Fruit fly (Drosophila melanogaster) whole organism, embryonic: ENCODE results near the gene Ing3.
A peak's percentile ranks its signal among the peaks of the same experiment; 100 is the strongest.

ENCODE experiments used
- CG1024 ChIP-seq: fragments of 200-800 bp; sonication (Bioruptor generic); IDR thresholded peaks from 2 replicates; pipeline ENCODE4 v1.3.6; 2022; ENCODE audit warnings: missing biosample characterization, missing genetic modification characterization
- CG10274 ChIP-seq: fragments of 200-800 bp; sonication (Bioruptor generic); optimal IDR thresholded peaks from 3 replicates; lab custom pipeline; 2017; ENCODE audit warnings: missing biosample characterization, mild to moderate bottlenecking, missing genetic modification characterization
- CG12219 ChIP-seq: fragments of 200-800 bp; sonication (Bioruptor generic); optimal IDR thresholded peaks from 3 replicates; lab custom pipeline; 2018; ENCODE audit warnings: missing biosample characterization, mild to moderate bottlenecking, missing genetic modification characterization
- CG12391 ChIP-seq: fragments of 200-800 bp; sonication (Bioruptor generic); optimal IDR thresholded peaks from 3 replicates; lab custom pipeline; 2018; ENCODE audit warnings: missing biosample characterization, mild to moderate bottlenecking, missing genetic modification characterization, moderate library complexity
- CG14014 ChIP-seq: fragments of 200-800 bp; sonication (Bioruptor generic); IDR thresholded peaks from 2 replicates; pipeline ENCODE4 v1.3.6; 2022; ENCODE audit warnings: missing biosample characterization, missing genetic modification characterization
- CG1792 ChIP-seq: fragments of 200-800 bp; sonication (Bioruptor generic); optimal IDR thresholded peaks from 2 replicates; lab custom pipeline; 2016; ENCODE audit warnings: missing biosample characterization, missing genetic modification characterization
- CG2129 ChIP-seq: fragments of 200-800 bp; sonication (Bioruptor generic); IDR thresholded peaks from 2 replicates; pipeline ENCODE4 v1.3.6; 2022; ENCODE audit warnings: missing biosample characterization, missing genetic modification characterization; ENCODE audit not compliant: partially characterized antibody
- CG3065 ChIP-seq: fragments of 200-800 bp; sonication (Bioruptor generic); optimal IDR thresholded peaks from 2 replicates; lab custom pipeline; 2016; ENCODE audit warnings: missing biosample characterization, missing genetic modification characterization
- CG32767 ChIP-seq: fragments of 200-800 bp; sonication (Bioruptor generic); IDR thresholded peaks from 2 replicates; pipeline ENCODE4 v1.3.6; 2022; ENCODE audit warnings: missing biosample characterization, missing genetic modification characterization
- CG3407 ChIP-seq: fragments of 200-800 bp; sonication (Bioruptor generic); optimal IDR thresholded peaks from 2 replicates; lab custom pipeline; 2018; ENCODE audit warnings: missing biosample characterization, mild to moderate bottlenecking, missing genetic modification characterization
- CG4282 ChIP-seq: fragments of 200-800 bp; sonication (Bioruptor generic); optimal IDR thresholded peaks from 2 replicates; lab custom pipeline; 2016; ENCODE audit warnings: missing biosample characterization, missing genetic modification characterization
- CG4424 ChIP-seq: fragments of 200-800 bp; sonication (Bioruptor generic); optimal IDR thresholded peaks from 3 replicates; lab custom pipeline; 2016; ENCODE audit warnings: missing biosample characterization, missing genetic modification characterization
- CG4617 ChIP-seq: fragments of 200-800 bp; sonication (Bioruptor generic); optimal IDR thresholded peaks from 3 replicates; lab custom pipeline; 2016; ENCODE audit warnings: missing biosample characterization, missing genetic modification characterization, borderline replicate concordance
- CG6654 ChIP-seq: fragments of 200-800 bp; sonication (Bioruptor generic); optimal IDR thresholded peaks from 2 replicates; lab custom pipeline; 2017; ENCODE audit warnings: missing biosample characterization, mild to moderate bottlenecking, missing genetic modification characterization
- CG7271 ChIP-seq: fragments of 200-800 bp; sonication (Bioruptor generic); optimal IDR thresholded peaks from 2 replicates; lab custom pipeline; 2018; ENCODE audit warnings: missing biosample characterization, mild to moderate bottlenecking, missing genetic modification characterization, moderate library complexity
- CG8765 ChIP-seq: fragments of 200-800 bp; sonication (Bioruptor generic); IDR thresholded peaks from 2 replicates; pipeline ENCODE4 v1.3.6; 2022; ENCODE audit warnings: missing biosample characterization, missing genetic modification characterization
- Dbx ChIP-seq: fragments of 200-800 bp; sonication (Bioruptor generic); IDR thresholded peaks from 3 replicates; pipeline ENCODE4 v1.3.6; 2022; ENCODE audit warnings: missing biosample characterization, missing genetic modification characterization
- Eip74EF ChIP-seq, 2 experiments: fragments of 200-800 bp in 1 of 2; fragments of >200 bp in 1 of 2; sonication (Bioruptor generic) in 1 of 2; optimal IDR thresholded peaks; 2 replicates each; lab custom pipeline; 2017 to 2019; ENCODE audit warnings: missing biosample characterization in 2 of 2, missing genetic modification characterization in 2 of 2, mild to moderate bottlenecking in 1 of 2, moderate library complexity in 1 of 2
- H2.0 ChIP-seq: fragments of 200-800 bp; sonication (Bioruptor generic); IDR thresholded peaks from 2 replicates; pipeline ENCODE4 v1.3.6; 2022; ENCODE audit warnings: missing biosample characterization, missing genetic modification characterization
- HmgZ ChIP-seq: fragments of 200-800 bp; sonication (Bioruptor generic); optimal IDR thresholded peaks from 2 replicates; lab custom pipeline; 2018; ENCODE audit warnings: missing biosample characterization, mild to moderate bottlenecking, missing genetic modification characterization
- Hr51 ChIP-seq, 2 experiments: fragments of 200-800 bp; sonication (Bioruptor generic); optimal IDR thresholded peaks; 2 replicates in 1 of 2; 3 replicates in 1 of 2; lab custom pipeline; 2016 to 2018; ENCODE audit warnings: missing biosample characterization in 2 of 2, missing genetic modification characterization in 2 of 2, mild to moderate bottlenecking in 1 of 2, moderate library complexity in 1 of 2
- Lhr ChIP-seq: fragments of 200-800 bp; sonication (Bioruptor generic); optimal IDR thresholded peaks from 3 replicates; lab custom pipeline; 2017; ENCODE audit warnings: mild to moderate bottlenecking, missing biosample characterization, missing genetic modification reagents, missing genetic modification characterization
- Lim3 ChIP-seq: fragments of 200-800 bp; sonication (Bioruptor generic); IDR thresholded peaks from 2 replicates; pipeline ENCODE4 v1.3.6; 2022; ENCODE audit warnings: missing biosample characterization, missing genetic modification characterization
- Neu2 ChIP-seq: fragments of 200-800 bp; sonication (Bioruptor generic); optimal IDR thresholded peaks from 3 replicates; lab custom pipeline; 2016; ENCODE audit warnings: missing biosample characterization, missing genetic modification characterization, borderline replicate concordance
- Ravus ChIP-seq: fragments of 200-800 bp; sonication (Bioruptor generic); IDR thresholded peaks from 2 replicates; pipeline ENCODE4 v1.3.6; 2022; ENCODE audit warnings: missing biosample characterization, missing genetic modification characterization
- Sox100B ChIP-seq: fragments of 200-800 bp; sonication (Bioruptor generic); optimal IDR thresholded peaks from 3 replicates; lab custom pipeline; 2018; ENCODE audit warnings: missing biosample characterization, mild to moderate bottlenecking, missing genetic modification characterization
- aop ChIP-seq: fragments of 200-800 bp; sonication (Bioruptor generic); IDR thresholded peaks from 2 replicates; pipeline ENCODE4 v1.3.6; 2022; ENCODE audit warnings: missing biosample characterization, missing genetic modification characterization
- cad ChIP-seq: fragments of >200 bp; optimal IDR thresholded peaks from 2 replicates; lab custom pipeline; 2017; ENCODE audit warnings: missing biosample characterization, missing genetic modification characterization
- da ChIP-seq: fragments of 200-800 bp; sonication (Bioruptor generic); optimal IDR thresholded peaks from 2 replicates; lab custom pipeline; 2016; ENCODE audit warnings: missing biosample characterization, missing genetic modification characterization
- dmrt99B ChIP-seq: fragments of 200-800 bp; sonication (Bioruptor generic); optimal IDR thresholded peaks from 2 replicates; lab custom pipeline; 2018; ENCODE audit warnings: missing biosample characterization, mild to moderate bottlenecking, missing genetic modification characterization, moderate library complexity
- ems ChIP-seq: fragments of 200-800 bp; sonication (Bioruptor generic); optimal IDR thresholded peaks from 3 replicates; lab custom pipeline; 2016; ENCODE audit warnings: missing biosample characterization, missing genetic modification characterization
- gcm ChIP-seq: fragments of 200-800 bp; sonication (Bioruptor generic); optimal IDR thresholded peaks from 2 replicates; lab custom pipeline; 2019; ENCODE audit warnings: missing biosample characterization, mild to moderate bottlenecking, missing genetic modification characterization, moderate library complexity
- gt ChIP-seq: fragments of 200-800 bp; sonication (Bioruptor generic); IDR thresholded peaks from 2 replicates; pipeline ENCODE4 v1.3.6; 2022; ENCODE audit warnings: missing biosample characterization, missing genetic modification characterization
- hb ChIP-seq: fragments of 200-800 bp; sonication (Bioruptor generic); IDR thresholded peaks from 3 replicates; pipeline ENCODE4 v1.3.6; 2022; ENCODE audit warnings: missing biosample characterization, missing genetic modification characterization; ENCODE audit not compliant: partially characterized antibody
- jing ChIP-seq: fragments of 200-800 bp; sonication (Bioruptor generic); optimal IDR thresholded peaks from 2 replicates; lab custom pipeline; 2018; ENCODE audit warnings: missing biosample characterization, mild to moderate bottlenecking, missing genetic modification characterization
- pum ChIP-seq: fragments of 200-800 bp; sonication (Bioruptor generic); optimal IDR thresholded peaks from 2 replicates; lab custom pipeline; 2016; ENCODE audit warnings: missing biosample characterization, missing genetic modification characterization
- ranshi ChIP-seq: fragments of 200-800 bp; sonication (Bioruptor generic); IDR thresholded peaks from 2 replicates; pipeline ENCODE4 v1.3.6; 2022; ENCODE audit warnings: missing biosample characterization, missing genetic modification characterization
- ttk ChIP-seq: fragments of 200-800 bp; sonication (Bioruptor generic); IDR thresholded peaks from 2 replicates; pipeline ENCODE4 v2.1.2; 2022; ENCODE audit warnings: missing biosample characterization, missing genetic modification characterization
- twi ChIP-seq: fragments of 200-800 bp; optimal IDR thresholded peaks from 2 replicates; lab custom pipeline; 2019; ENCODE audit warnings: missing biosample characterization, mild to moderate bottlenecking, missing genetic modification characterization, moderate library complexity
- wek ChIP-seq: fragments of 200-800 bp; sonication (Bioruptor generic); optimal IDR thresholded peaks from 3 replicates; lab custom pipeline; 2018; ENCODE audit warnings: missing biosample characterization, mild to moderate bottlenecking, missing genetic modification characterization, moderate library complexity
- yki ChIP-seq: fragments of >200 bp; optimal IDR thresholded peaks from 3 replicates; lab custom pipeline; 2018

The Ing3 gene

dm6 chrX:18645720-18646213, 7.1 kb downstream of the Ing3 start (continued):
- TF ChIP-seq HmgZ (tag; lab: Kevin White, UChicago) (no peak), cad (GFP tag; lab: Kevin White, UChicago) (no peak), Eip74EF (GFP tag; optimal IDR thresholded peaks at IDR 0.05; lab: Kevin White, UChicago) (peak in 1 of 2 experiments; percentile 46), CG14014 (GFP tag; lab: Robert Waterston, UW) (peak; percentile 9; the same call in 1 of the 2 replicates), CG2129 (GFP tag; lab: Robert Waterston, UW) (no peak), pum (GFP tag; lab: Kevin White, UChicago) (no peak), da (GFP tag; lab: Kevin White, UChicago) (no peak), ems (GFP tag; lab: Kevin White, UChicago) (no peak), dmrt99B (tag; lab: Kevin White, UChicago) (peak; percentile 71), CG7271 (tag; lab: Kevin White, UChicago) (no peak), Lim3 (GFP tag; lab: Robert Waterston, UW) (no peak), twi (peak; percentile 24), CG4424 (GFP tag; lab: Kevin White, UChicago) (peak; percentile 62), CG1792 (GFP tag; lab: Kevin White, UChicago) (no peak), Lhr (GFP tag; lab: Kevin White, UChicago) (no peak), CG1024 (no peak; the same call in 1 of the 2 replicates), CG12391 (tag; lab: Kevin White, UChicago) (peak; percentile 67), CG4617 (GFP tag; lab: Kevin White, UChicago) (peak; percentile 19), CG12219 (peak; percentile 12), Hr51 (GFP tag; optimal IDR thresholded peaks at IDR 0.05; lab: Kevin White, UChicago) (peak; percentile 45 to 76), Dbx (GFP tag; lab: Robert Waterston, UW) (peak; percentile 8; the same call in 1 of the 3 replicates), CG4282 (no peak), yki (lab: Kevin White, UChicago) (no peak), jing (GFP tag; lab: Kevin White, UChicago) (no peak), ranshi (GFP tag; lab: Robert Waterston, UW) (peak; percentile 43; the same call in 1 of the 2 replicates), hb (GFP tag; lab: Robert Waterston, UW) (no peak), CG3407 (GFP tag; lab: Kevin White, UChicago) (peak; percentile 32), Neu2 (GFP tag; lab: Kevin White, UChicago) (no peak), CG8765 (peak; percentile 24; the same call in 1 of the 2 replicates), Ravus (GFP tag; lab: Robert Waterston, UW) (no peak), CG6654 (GFP tag; lab: Kevin White, UChicago) (no peak), CG32767 (GFP tag; lab: Robert Waterston, UW) (peak; percentile 60; the same call in 1 of the 2 replicates), ttk (GFP tag; lab: Robert Waterston, UW) (peak; percentile 47; the same call in 1 of the 2 replicates), gcm (GFP tag; lab: Kevin White, UChicago) (peak; percentile 43), CG3065 (no peak), CG10274 (GFP tag; lab: Kevin White, UChicago) (peak; percentile 5), Sox100B (peak; percentile 73), wek (GFP tag; lab: Kevin White, UChicago) (peak; percentile 19), H2.0 (no peak), aop (GFP tag; lab: Robert Waterston, UW) (no peak), gt (GFP tag; lab: Robert Waterston, UW) (0 out of 2 replicates have a peak, but pooled peaks have one; percentile 13)
